Fruit fly (Drosophila melanogaster): ENCODE data around the gene Pex16.

Pex16 gene

dm6 chr3L:20737346-20737745, 40.7 kb downstream of the Pex16 start:
- no peak for TF ChIP-seq CG9705 (GFP tag; optimal IDR thresholded peaks at IDR 0.05)
- TF ChIP-seq h (GFP tag; optimal IDR thresholded peaks at IDR 0.05): peak; percentile 44
- peak; percentile 2 for TF ChIP-seq Sp1 (GFP tag; optimal IDR thresholded peaks at IDR 0.05)
- TF ChIP-seq CrebA (GFP tag; optimal IDR thresholded peaks at IDR 0.05; ENCODE audit: borderline replicate concordance): no peak
- peak in 1 of 2 experiments; percentile 1 for TF ChIP-seq foxo (GFP tag; optimal IDR thresholded peaks at IDR 0.05)
- peak; percentile 10 for TF ChIP-seq OdsH (GFP tag; optimal IDR thresholded peaks at IDR 0.05)
- TF ChIP-seq Jra (GFP tag; optimal IDR thresholded peaks at IDR 0.05): no peak
- TF ChIP-seq Hnf4 (GFP tag; optimal IDR thresholded peaks at IDR 0.05): no peak
- no peak for TF ChIP-seq GATAd (GFP tag; optimal IDR thresholded peaks at IDR 0.05)
- TF ChIP-seq dmrt93B (GFP tag; optimal IDR thresholded peaks at IDR 0.05): no peak
- peak; percentile 7 for TF ChIP-seq rgr (GFP tag; optimal IDR thresholded peaks at IDR 0.05)

- no peak for TF ChIP-seq lola (GFP tag; optimal IDR thresholded peaks at IDR 0.05)
- TF ChIP-seq rgr (GFP tag; optimal IDR thresholded peaks at IDR 0.05): peak; percentile 11
Observed at dm6 chr3L:20736266-20736665, 41.8 kb downstream of the Pex16 start.

dm6 chr3L:20734258-20734624, 43.8 kb downstream of the Pex16 start:
- TF ChIP-seq Rel (GFP tag; optimal IDR thresholded peaks at IDR 0.05) (no peak), Rel (tag; optimal IDR thresholded peaks at IDR 0.05) (no peak), HLH106 (tag; optimal IDR thresholded peaks at IDR 0.05) (no peak), Jra (GFP tag; optimal IDR thresholded peaks at IDR 0.05) (no peak), pan (optimal IDR thresholded peaks at IDR 0.05) (no peak), CG32264 (GFP tag; optimal IDR thresholded peaks at IDR 0.05) (no peak), rgr (GFP tag; optimal IDR thresholded peaks at IDR 0.05) (no peak)

dm6 chr3L:20733530-20734257, 44.4 kb downstream of the Pex16 start:
- TF ChIP-seq HLH106 (tag; optimal IDR thresholded peaks at IDR 0.05): peak; percentile 1
- TF ChIP-seq OdsH (GFP tag; optimal IDR thresholded peaks at IDR 0.05): no peak
- peak in 1 of 2 experiments; percentile 74 for TF ChIP-seq dl (GFP tag; optimal IDR thresholded peaks at IDR 0.05; ENCODE audit: insufficient read depth in 1 of 2, partially characterized antibody in 2 of 2)
- no peak for TF ChIP-seq Sp1 (GFP tag; optimal IDR thresholded peaks at IDR 0.05)
- peak; percentile 16 for TF ChIP-seq Hr83 (GFP tag; optimal IDR thresholded peaks at IDR 0.05; ENCODE audit: poor library complexity, severe bottlenecking)
- peak; percentile 2 for TF ChIP-seq ey (GFP tag; optimal IDR thresholded peaks at IDR 0.05)
- no peak for TF ChIP-seq rgr (GFP tag; optimal IDR thresholded peaks at IDR 0.05)
- peak; percentile 54 for TF ChIP-seq Dif (GFP tag; optimal IDR thresholded peaks at IDR 0.05; ENCODE audit: partially characterized antibody)
- TF ChIP-seq Rel (GFP tag; optimal IDR thresholded peaks at IDR 0.05): no peak
- TF ChIP-seq Rel (tag; optimal IDR thresholded peaks at IDR 0.05): peak; percentile 26
- TF ChIP-seq foxo (GFP tag; optimal IDR thresholded peaks at IDR 0.05): no peak
- no peak for TF ChIP-seq CG32264 (GFP tag; optimal IDR thresholded peaks at IDR 0.05)
- TF ChIP-seq br (GFP tag; optimal IDR thresholded peaks at IDR 0.05): no peak

- TF ChIP-seq usp (GFP tag; optimal IDR thresholded peaks at IDR 0.05) (no peak), CG32264 (GFP tag; optimal IDR thresholded peaks at IDR 0.05) (no peak), woc (GFP tag; optimal IDR thresholded peaks at IDR 0.05) (peak; percentile 24), dl (GFP tag; optimal IDR thresholded peaks at IDR 0.05; ENCODE audit: insufficient read depth in 1 of 2, partially characterized antibody in 2 of 2) (no peak)
Observed at dm6 chr3L:20732492-20732891, 45.6 kb downstream of the Pex16 start.

- TF ChIP-seq brk (GFP tag; optimal IDR thresholded peaks at IDR 0.05) (peak; percentile 69), usp (GFP tag; optimal IDR thresholded peaks at IDR 0.05) (no peak), Hr78 (GFP tag; optimal IDR thresholded peaks at IDR 0.05) (no peak), foxo (GFP tag; optimal IDR thresholded peaks at IDR 0.05) (peak in 1 of 2 experiments; percentile 1), N (GFP tag; optimal IDR thresholded peaks at IDR 0.05) (no peak), Vsx2 (GFP tag; optimal IDR thresholded peaks at IDR 0.05; ENCODE audit: partially characterized antibody) (peak; percentile 16), Hnf4 (GFP tag; optimal IDR thresholded peaks at IDR 0.05) (no peak), OdsH (GFP tag; optimal IDR thresholded peaks at IDR 0.05) (no peak), Abd-B (GFP tag; optimal IDR thresholded peaks at IDR 0.05) (no peak), rgr (GFP tag; optimal IDR thresholded peaks at IDR 0.05) (no peak), CG32264 (GFP tag; optimal IDR thresholded peaks at IDR 0.05) (no peak), Myc (optimal IDR thresholded peaks at IDR 0.05) (no peak), Rel (GFP tag; optimal IDR thresholded peaks at IDR 0.05) (peak; percentile 40), Rel (tag; optimal IDR thresholded peaks at IDR 0.05) (no peak), Sp1 (GFP tag; optimal IDR thresholded peaks at IDR 0.05) (peak; percentile 8), br (GFP tag; optimal IDR thresholded peaks at IDR 0.05) (no peak), dl (GFP tag; optimal IDR thresholded peaks at IDR 0.05; ENCODE audit: insufficient read depth in 1 of 2, partially characterized antibody in 2 of 2) (peak; percentile 9 to 61), CG9705 (GFP tag; optimal IDR thresholded peaks at IDR 0.05) (no peak), Mio (GFP tag; optimal IDR thresholded peaks at IDR 0.05) (no peak), Dfd (GFP tag; optimal IDR thresholded peaks at IDR 0.05) (no peak), CrebA (GFP tag; optimal IDR thresholded peaks at IDR 0.05; ENCODE audit: borderline replicate concordance) (peak; percentile 71), GATAd (GFP tag; optimal IDR thresholded peaks at IDR 0.05) (no peak), psq (GFP tag; optimal IDR thresholded peaks at IDR 0.05) (no peak), woc (GFP tag; optimal IDR thresholded peaks at IDR 0.05) (peak; percentile 24), fru (GFP tag; optimal IDR thresholded peaks at IDR 0.05) (peak; percentile 23)
Observed at dm6 chr3L:20730323-20731238, 47.5 kb downstream of the Pex16 start, which contains the start of gene CG13252. TSS of gene CG13252 (plus strand) at chr3L:20730591.

All from whole organism, wandering third instar larva.